Fruit fly (Drosophila melanogaster) whole organism, embryonic: Measurements from ENCODE around the gene CG11560.

Experiments
- Adf1 ChIP-seq: fragments of 200-800 bp; sonication (Bioruptor generic); IDR thresholded peaks from 2 replicates; pipeline ENCODE4 v1.3.6; 2022; ENCODE audit warnings: missing biosample characterization, missing genetic modification characterization
- BEAF-32 ChIP-seq: fragments of 200-800 bp; sonication (Bioruptor generic); optimal IDR thresholded peaks from 3 replicates; lab custom pipeline; 2017; ENCODE audit warnings: missing biosample characterization, missing genetic modification characterization, mild to moderate bottlenecking, moderate library complexity, missing genetic modification reagents
- BtbVII ChIP-seq: fragments of 200-800 bp; sonication (Bioruptor generic); optimal IDR thresholded peaks from 3 replicates; lab custom pipeline; 2017; ENCODE audit warnings: missing biosample characterization, mild to moderate bottlenecking, missing genetic modification characterization
- CG10267 ChIP-seq: fragments of 200-800 bp; sonication (Bioruptor generic); optimal IDR thresholded peaks from 2 replicates; lab custom pipeline; 2018; ENCODE audit warnings: missing biosample characterization, mild to moderate bottlenecking, missing genetic modification characterization, moderate library complexity
- CG10366 ChIP-seq: fragments of 200-800 bp; sonication (Bioruptor generic); IDR thresholded peaks from 2 replicates; pipeline ENCODE4 v1.3.6; 2022; ENCODE audit warnings: missing biosample characterization, missing genetic modification characterization
- CG12219 ChIP-seq: fragments of 200-800 bp; sonication (Bioruptor generic); optimal IDR thresholded peaks from 3 replicates; lab custom pipeline; 2018; ENCODE audit warnings: missing biosample characterization, mild to moderate bottlenecking, missing genetic modification characterization
- CG12659 ChIP-seq: fragments of 200-800 bp; sonication (Bioruptor generic); optimal IDR thresholded peaks from 3 replicates; lab custom pipeline; 2017; ENCODE audit warnings: mild to moderate bottlenecking, missing biosample characterization, missing genetic modification reagents, missing genetic modification characterization
- CG13123 ChIP-seq: fragments of 200-800 bp; sonication (Bioruptor generic); optimal IDR thresholded peaks from 2 replicates; lab custom pipeline; 2016; ENCODE audit warnings: missing biosample characterization, missing genetic modification characterization
- CG13424 ChIP-seq: fragments of 200-800 bp; sonication (Bioruptor generic); optimal IDR thresholded peaks from 2 replicates; lab custom pipeline; 2019; ENCODE audit warnings: missing biosample characterization, mild to moderate bottlenecking, missing genetic modification characterization, moderate library complexity
- CG14667 ChIP-seq: fragments of 200-800 bp; sonication (Bioruptor generic); IDR thresholded peaks from 2 replicates; pipeline ENCODE4 v1.3.6; 2022; ENCODE audit warnings: missing biosample characterization, missing genetic modification characterization
- CG14860 ChIP-seq: fragments of 200-800 bp; sonication (Bioruptor generic); IDR thresholded peaks from 3 replicates; pipeline ENCODE4 v1.3.6; 2022; ENCODE audit warnings: missing biosample characterization, missing genetic modification characterization; ENCODE audit not compliant: partially characterized antibody
- CG16813 ChIP-seq: fragments of 200-800 bp; sonication (Bioruptor generic); IDR thresholded peaks from 3 replicates; pipeline ENCODE4 v1.3.6; 2022; ENCODE audit warnings: missing biosample characterization, missing genetic modification characterization; ENCODE audit not compliant: partially characterized antibody
- CG17328 ChIP-seq: fragments of 200-800 bp; sonication (Bioruptor generic); IDR thresholded peaks from 2 replicates; pipeline ENCODE4 v1.3.6; 2022; ENCODE audit warnings: missing biosample characterization, missing genetic modification characterization
- CG18476 ChIP-seq: fragments of 200-800 bp; sonication (Bioruptor generic); optimal IDR thresholded peaks from 2 replicates; lab custom pipeline; 2016; ENCODE audit warnings: missing biosample characterization, mild to moderate bottlenecking, missing genetic modification characterization
- CG2202 ChIP-seq: fragments of 200-800 bp; sonication (Bioruptor generic); optimal IDR thresholded peaks from 2 replicates; lab custom pipeline; 2018; ENCODE audit warnings: missing biosample characterization, mild to moderate bottlenecking, missing genetic modification characterization
- CG31365 ChIP-seq: fragments of 200-800 bp; sonication (Bioruptor generic); optimal IDR thresholded peaks from 2 replicates; lab custom pipeline; 2018; ENCODE audit warnings: missing biosample characterization, mild to moderate bottlenecking, missing genetic modification characterization
- CG33557 ChIP-seq: fragments of 200-800 bp; sonication (Bioruptor generic); optimal IDR thresholded peaks from 2 replicates; lab custom pipeline; 2019; ENCODE audit warnings: missing biosample characterization, mild to moderate bottlenecking, missing genetic modification characterization, moderate library complexity
- CG43689 ChIP-seq: fragments of 200-800 bp; sonication (Bioruptor generic); IDR thresholded peaks from 2 replicates; pipeline ENCODE4 v1.3.6; 2022; ENCODE audit warnings: missing biosample characterization, missing genetic modification characterization
- CG7987 ChIP-seq: fragments of 200-800 bp; sonication (Bioruptor generic); optimal IDR thresholded peaks from 2 replicates; lab custom pipeline; 2018; ENCODE audit warnings: missing biosample characterization, mild to moderate bottlenecking, missing genetic modification characterization, moderate library complexity
- D ChIP-seq, 2 experiments: fragments of 200-800 bp in 1 of 2; fragments of >200 bp in 1 of 2; sonication (Bioruptor generic) in 1 of 2; optimal IDR thresholded peaks; 2 replicates in 1 of 2; 3 replicates in 1 of 2; lab custom pipeline; 2017; ENCODE audit warnings: mild to moderate bottlenecking in 1 of 2, missing biosample characterization in 1 of 2, missing genetic modification characterization in 1 of 2, missing genetic modification reagents in 1 of 2
- Doc3 ChIP-seq: fragments of 200-800 bp; sonication (Bioruptor generic); IDR thresholded peaks from 3 replicates; pipeline ENCODE4 v1.3.6; 2022; ENCODE audit warnings: missing biosample characterization, missing genetic modification characterization; ENCODE audit not compliant: partially characterized antibody
- Dref ChIP-seq: fragments of 200-800 bp; sonication (Bioruptor generic); IDR thresholded peaks from 2 replicates; pipeline ENCODE4 v1.3.6; 2022; ENCODE audit warnings: missing biosample characterization, missing genetic modification characterization
- Eip74EF ChIP-seq, 2 experiments: fragments of 200-800 bp in 1 of 2; fragments of >200 bp in 1 of 2; sonication (Bioruptor generic) in 1 of 2; optimal IDR thresholded peaks; 2 replicates each; lab custom pipeline; 2017 to 2019; ENCODE audit warnings: missing biosample characterization in 2 of 2, missing genetic modification characterization in 2 of 2, mild to moderate bottlenecking in 1 of 2, moderate library complexity in 1 of 2
- HLH54F ChIP-seq: fragments of 200-800 bp; sonication (Bioruptor generic); optimal IDR thresholded peaks from 3 replicates; lab custom pipeline; 2016; ENCODE audit warnings: missing biosample characterization, missing genetic modification characterization
- HmgZ ChIP-seq: fragments of 200-800 bp; sonication (Bioruptor generic); optimal IDR thresholded peaks from 2 replicates; lab custom pipeline; 2018; ENCODE audit warnings: missing biosample characterization, mild to moderate bottlenecking, missing genetic modification characterization
- Hmx ChIP-seq: fragments of 200-800 bp; sonication (Bioruptor generic); optimal IDR thresholded peaks from 2 replicates; lab custom pipeline; 2016; ENCODE audit warnings: missing biosample characterization, missing genetic modification characterization
- Hr3 ChIP-seq: fragments of 200-800 bp; sonication (Bioruptor generic); optimal IDR thresholded peaks from 3 replicates; lab custom pipeline; 2016; ENCODE audit warnings: missing biosample characterization, missing genetic modification characterization
- Hr39 ChIP-seq: fragments of >200 bp; optimal IDR thresholded peaks from 2 replicates; lab custom pipeline; 2017
- MBD-R2 ChIP-seq: fragments of 200-800 bp; sonication (Bioruptor generic); IDR thresholded peaks from 2 replicates; pipeline ENCODE4 v1.3.6; 2022; ENCODE audit warnings: missing biosample characterization, missing genetic modification characterization
- MTF-1 ChIP-seq: fragments of 200-800 bp; sonication (Bioruptor generic); optimal IDR thresholded peaks from 2 replicates; lab custom pipeline; 2018; ENCODE audit warnings: missing biosample characterization, mild to moderate bottlenecking, missing genetic modification characterization, borderline replicate concordance
- Nf-YA ChIP-seq: fragments of 200-800 bp; sonication (Bioruptor generic); IDR thresholded peaks from 2 replicates; pipeline ENCODE4 v1.3.6; 2022; ENCODE audit warnings: missing biosample characterization, missing genetic modification characterization
- NfI ChIP-seq: fragments of 200-800 bp; sonication (Bioruptor generic); optimal IDR thresholded peaks from 3 replicates; lab custom pipeline; 2018; ENCODE audit warnings: missing biosample characterization, mild to moderate bottlenecking, missing genetic modification characterization, moderate library complexity
- Side ChIP-seq: fragments of 200-800 bp; sonication (Bioruptor generic); optimal IDR thresholded peaks from 2 replicates; lab custom pipeline; 2016; ENCODE audit warnings: missing biosample characterization, missing genetic modification characterization
- amos ChIP-seq: fragments of 200-800 bp; sonication (Bioruptor generic); IDR thresholded peaks from 2 replicates; pipeline ENCODE4 v1.3.6; 2022; ENCODE audit warnings: missing biosample characterization, missing genetic modification characterization; ENCODE audit not compliant: partially characterized antibody
- ap ChIP-seq: fragments of 200-800 bp; sonication (Bioruptor generic); IDR thresholded peaks from 2 replicates; pipeline ENCODE4 v1.3.6; 2022; ENCODE audit warnings: missing biosample characterization, missing genetic modification characterization
- ara ChIP-seq: fragments of 200-800 bp; sonication (Bioruptor generic); IDR thresholded peaks from 2 replicates; pipeline ENCODE4 v1.3.6; 2022; ENCODE audit warnings: missing biosample characterization, missing genetic modification characterization
- ash1 ChIP-seq: fragments of 200-800 bp; sonication (Bioruptor generic); optimal IDR thresholded peaks from 2 replicates; lab custom pipeline; 2018; ENCODE audit warnings: missing biosample characterization, mild to moderate bottlenecking, missing genetic modification characterization
- fru ChIP-seq: fragments of >200 bp; optimal IDR thresholded peaks from 2 replicates; lab custom pipeline; 2017
- gcm ChIP-seq: fragments of 200-800 bp; sonication (Bioruptor generic); optimal IDR thresholded peaks from 2 replicates; lab custom pipeline; 2019; ENCODE audit warnings: missing biosample characterization, mild to moderate bottlenecking, missing genetic modification characterization, moderate library complexity
- grau ChIP-seq: fragments of 200-800 bp; optimal IDR thresholded peaks from 3 replicates; lab custom pipeline; 2019; ENCODE audit warnings: missing biosample characterization, mild to moderate bottlenecking, missing genetic modification characterization, moderate library complexity
- gt ChIP-seq: fragments of 200-800 bp; sonication (Bioruptor generic); IDR thresholded peaks from 2 replicates; pipeline ENCODE4 v1.3.6; 2022; ENCODE audit warnings: missing biosample characterization, missing genetic modification characterization
- hb ChIP-seq: fragments of 200-800 bp; sonication (Bioruptor generic); IDR thresholded peaks from 3 replicates; pipeline ENCODE4 v1.3.6; 2022; ENCODE audit warnings: missing biosample characterization, missing genetic modification characterization; ENCODE audit not compliant: partially characterized antibody
- hbn ChIP-seq: fragments of 200-800 bp; sonication (Bioruptor generic); IDR thresholded peaks from 2 replicates; pipeline ENCODE4 v1.3.6; 2022; ENCODE audit warnings: missing biosample characterization, missing genetic modification characterization; ENCODE audit not compliant: partially characterized antibody
- knrl ChIP-seq: fragments of 200-800 bp; sonication (Bioruptor generic); IDR thresholded peaks from 3 replicates; pipeline ENCODE4 v1.3.6; 2022; ENCODE audit warnings: missing biosample characterization, missing genetic modification characterization; ENCODE audit not compliant: partially characterized antibody
- luna ChIP-seq: fragments of 200-800 bp; sonication (Bioruptor generic); optimal IDR thresholded peaks from 2 replicates; lab custom pipeline; 2016; ENCODE audit warnings: missing biosample characterization, missing genetic modification characterization
- pzg ChIP-seq: fragments of 200-800 bp; sonication (Bioruptor generic); optimal IDR thresholded peaks from 3 replicates; lab custom pipeline; 2018; ENCODE audit warnings: missing biosample characterization, mild to moderate bottlenecking, missing genetic modification characterization, moderate library complexity
- ro ChIP-seq: fragments of 200-800 bp; sonication (Bioruptor generic); IDR thresholded peaks from 2 replicates; pipeline ENCODE4 v1.3.6; 2022; ENCODE audit warnings: missing biosample characterization, missing genetic modification characterization
- seq ChIP-seq: fragments of 200-800 bp; sonication (Bioruptor generic); IDR thresholded peaks from 2 replicates; pipeline ENCODE4 v1.3.6; 2022; ENCODE audit warnings: missing biosample characterization, missing genetic modification characterization
- slbo ChIP-seq: fragments of 200-800 bp; sonication (Bioruptor generic); IDR thresholded peaks from 2 replicates; pipeline ENCODE4 v1.3.6; 2022; ENCODE audit warnings: missing biosample characterization, missing genetic modification characterization
- tna ChIP-seq: fragments of 200-800 bp; sonication (Bioruptor generic); IDR thresholded peaks from 2 replicates; pipeline ENCODE4 v1.3.6; 2022; ENCODE audit warnings: missing biosample characterization, missing genetic modification characterization; ENCODE audit not compliant: partially characterized antibody

The CG11560 gene

DNA sequence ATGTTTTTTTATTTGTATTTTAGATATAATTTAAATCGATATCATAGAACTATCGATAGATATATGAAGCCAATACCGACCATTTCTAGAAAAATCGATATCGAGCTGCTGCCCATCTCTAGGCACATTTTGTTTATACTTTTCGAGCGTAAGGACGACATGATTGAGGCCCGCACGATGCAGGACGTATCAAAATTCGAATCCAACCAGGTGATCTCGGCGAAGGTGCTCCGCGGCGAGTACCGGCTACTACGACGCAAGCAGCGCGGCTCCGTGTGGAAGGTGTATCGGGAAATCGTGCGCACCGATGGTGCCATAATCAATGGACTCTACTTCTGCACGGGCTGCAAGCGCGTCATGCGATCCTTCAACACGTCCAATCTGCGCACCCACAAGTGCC is 1.7 kb upstream of the CG11560 start, which contains the start of gene ssp (continued):
- TF ChIP-seq CG13424 (tag; lab: Kevin White, UChicago): no peak
- no peak for TF ChIP-seq ash1 (GFP tag; lab: Kevin White, UChicago)
- TF ChIP-seq MTF-1 (GFP tag; lab: Kevin White, UChicago): no peak
- peak; percentile 77 for TF ChIP-seq BEAF-32
- no peak for TF ChIP-seq seq (GFP tag; lab: Robert Waterston, UW)
- TF ChIP-seq ara: no peak
- no peak for TF ChIP-seq NfI (GFP tag; lab: Kevin White, UChicago)
- no peak for TF ChIP-seq gt
- TF ChIP-seq Side (GFP tag; lab: Kevin White, UChicago): no peak
- peak; percentile 82 for TF ChIP-seq hbn
- TF ChIP-seq Nf-YA (GFP tag; lab: Robert Waterston, UW): no peak
- no peak for TF ChIP-seq HmgZ (tag; lab: Kevin White, UChicago)
- TF ChIP-seq pzg: peak; percentile 50
- TF ChIP-seq CG10366 (GFP tag; lab: Robert Waterston, UW): no peak
- TF ChIP-seq CG33557 (GFP tag; lab: Kevin White, UChicago): no peak
- TF ChIP-seq CG13123 (GFP tag; lab: Kevin White, UChicago): no peak
- no peak for TF ChIP-seq CG7987 (GFP tag; lab: Kevin White, UChicago)
- no peak for TF ChIP-seq CG18476
- peak; percentile 9 for TF ChIP-seq gcm (GFP tag; lab: Kevin White, UChicago)
- TF ChIP-seq BtbVII: no peak
- TF ChIP-seq tna (GFP tag; lab: Robert Waterston, UW): peak; percentile 59
- TF ChIP-seq MBD-R2 (GFP tag; lab: Robert Waterston, UW): peak; percentile 75
- TF ChIP-seq CG12659 (GFP tag; lab: Kevin White, UChicago): peak; percentile 14
- no peak for TF ChIP-seq luna (GFP tag; lab: Kevin White, UChicago)
- no peak for TF ChIP-seq CG14667
- no peak for TF ChIP-seq Hr3
- no peak for TF ChIP-seq CG17328 (GFP tag; lab: Robert Waterston, UW)
- no peak for TF ChIP-seq ro (GFP tag; lab: Robert Waterston, UW)
- peak; percentile 87 for TF ChIP-seq Dref (GFP tag; lab: Robert Waterston, UW)
- TF ChIP-seq Hr39: no peak
- TF ChIP-seq CG14860: peak; percentile 73
- peak; percentile 68 for TF ChIP-seq CG16813 (GFP tag; lab: Robert Waterston, UW)
- peak; percentile 79 for TF ChIP-seq Doc3 (GFP tag; lab: Robert Waterston, UW)
- no peak for TF ChIP-seq CG12219 (GFP tag; lab: Kevin White, UChicago)
- no peak for TF ChIP-seq fru (lab: Kevin White, UChicago)
- TF ChIP-seq Adf1 (GFP tag; lab: Robert Waterston, UW): no peak
- no peak for TF ChIP-seq CG43689 (GFP tag; lab: Robert Waterston, UW)
- peak; percentile 46 for TF ChIP-seq CG10267 (tag; lab: Kevin White, UChicago)
- no peak for TF ChIP-seq D (optimal IDR thresholded peaks at IDR 0.05; lab: Kevin White, UChicago)
- TF ChIP-seq D (GFP tag; optimal IDR thresholded peaks at IDR 0.05; lab: Kevin White, UChicago): no peak
- TF ChIP-seq hb (GFP tag; lab: Robert Waterston, UW): peak; percentile 60; the same call in 1 of the 3 replicates
- no peak for TF ChIP-seq CG2202 (tag; lab: Kevin White, UChicago)
- TF ChIP-seq CG31365 (tag; lab: Kevin White, UChicago): no peak
- TF ChIP-seq HLH54F: no peak
- no peak for TF ChIP-seq slbo
- TF ChIP-seq Eip74EF (GFP tag; optimal IDR thresholded peaks at IDR 0.05; lab: Kevin White, UChicago): no peak
- peak; percentile 74; the same call in 2 of the 3 replicates for TF ChIP-seq knrl
- no peak for TF ChIP-seq Hmx (GFP tag; lab: Kevin White, UChicago)
- no peak for TF ChIP-seq grau (tag; lab: Kevin White, UChicago)
- TF ChIP-seq ap: no peak
- TF ChIP-seq amos: peak; percentile 79
